Worm (Caenorhabditis elegans): ENCODE measurements around the gene Y17G7B.12.

Y17G7B.12 gene

DNA sequence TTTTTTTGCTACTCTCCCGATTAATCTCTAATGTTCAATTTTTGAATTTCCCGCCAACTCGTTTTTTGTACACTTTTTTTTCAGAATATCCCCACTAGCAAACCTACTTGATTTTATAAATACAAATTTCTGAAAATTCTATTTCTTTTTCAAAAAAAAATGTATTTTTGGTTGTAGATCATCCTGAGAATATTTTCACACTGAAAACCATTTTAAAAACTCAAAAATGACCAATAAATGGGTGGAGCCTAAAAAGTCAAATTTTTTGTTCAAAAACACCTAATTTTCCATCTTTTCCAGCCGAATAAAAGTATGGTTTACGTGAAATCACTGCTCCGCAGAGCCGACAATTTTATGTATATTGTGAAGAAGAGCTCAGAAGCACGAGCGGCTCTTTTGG lies 34.9 kb upstream of the Y17G7B.12 start, which contains the start of gene Y17G7B.3:
Gene Y17G7B.3, plus strand, starts transcription at position 301 of the 400 bp plus-strand sequence.
- TF ChIP-seq ham-2 (GFP tag; optimal IDR thresholded peaks at IDR 0.05) (no peak), cnd-1 (tag; optimal IDR thresholded peaks at IDR 0.05) (no peak), mep-1 (tag; optimal IDR thresholded peaks at IDR 0.05) (no peak), ces-1 (GFP tag; optimal IDR thresholded peaks at IDR 0.05) (no peak), lin-32 (GFP tag; optimal IDR thresholded peaks at IDR 0.05) (no peak), zip-8 (tag; optimal IDR thresholded peaks at IDR 0.05) (no peak), sptf-1 (tag; optimal IDR thresholded peaks at IDR 0.05) (no peak), mab-5 (tag; optimal IDR thresholded peaks at IDR 0.05) (no peak)

DNA sequence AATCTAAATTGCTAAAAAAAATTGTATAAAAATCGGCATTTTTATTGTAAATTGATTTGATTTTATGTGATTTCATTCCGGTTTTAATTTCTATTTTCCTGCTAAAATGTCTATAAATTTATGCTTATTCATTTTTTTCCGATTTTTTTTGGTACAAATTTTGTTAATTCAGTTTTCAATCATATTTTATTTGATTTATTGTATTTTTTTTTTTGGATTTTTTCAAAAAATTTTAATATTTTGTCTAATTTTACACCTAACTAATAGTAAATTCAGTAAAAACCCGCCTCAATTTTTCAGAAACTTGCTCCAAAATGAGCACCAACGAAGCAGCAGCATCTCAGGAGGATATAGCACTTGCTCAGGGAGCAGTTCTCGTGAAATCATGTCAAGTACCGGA lies 31.0 kb upstream of the Y17G7B.12 start, which contains the start of gene dhps-1:
Gene dhps-1, plus strand, starts transcription at position 301 of the 400 bp plus-strand sequence.
- TF ChIP-seq ces-1 (GFP tag; optimal IDR thresholded peaks at IDR 0.05): no peak
- TF ChIP-seq bed-3 (GFP tag; optimal IDR thresholded peaks at IDR 0.05): no peak
- TF ChIP-seq hlh-1 (tag; optimal IDR thresholded peaks at IDR 0.05): no peak
- TF ChIP-seq snpc-4 (tag; optimal IDR thresholded peaks at IDR 0.05): no peak
- TF ChIP-seq mab-5 (tag; optimal IDR thresholded peaks at IDR 0.05): no peak

DNA sequence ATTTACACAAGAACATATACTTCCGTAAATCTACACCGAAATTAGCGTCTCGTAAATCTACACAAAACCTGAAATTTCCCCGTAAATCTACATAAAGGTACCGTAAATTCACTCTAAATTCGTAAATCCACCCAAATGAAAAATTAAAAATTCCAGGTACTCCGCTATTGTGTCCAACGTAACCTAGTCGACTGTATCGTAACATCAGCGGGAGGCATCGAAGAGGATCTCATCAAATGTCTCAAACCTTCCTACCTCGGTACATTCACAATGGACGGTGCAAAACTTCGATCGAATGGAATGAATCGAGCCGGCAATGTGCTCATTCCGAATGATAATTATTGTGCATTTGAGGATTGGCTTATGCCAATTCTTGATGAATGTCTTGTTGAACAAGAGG lies 28.7 kb upstream of the Y17G7B.12 start:
- no peak for TF ChIP-seq lin-32 (GFP tag; optimal IDR thresholded peaks at IDR 0.05)
- no peak for TF ChIP-seq nhr-12 (tag; optimal IDR thresholded peaks at IDR 0.05)
- TF ChIP-seq unc-39 (tag; optimal IDR thresholded peaks at IDR 0.05): no peak
- no peak for TF ChIP-seq snpc-4 (tag; optimal IDR thresholded peaks at IDR 0.05)
- TF ChIP-seq ztf-11 (tag; optimal IDR thresholded peaks at IDR 0.05): no peak
- TF ChIP-seq lsy-2 (tag; optimal IDR thresholded peaks at IDR 0.05): no peak
- TF ChIP-seq zip-8 (tag; optimal IDR thresholded peaks at IDR 0.05): no peak
- TF ChIP-seq M03D4.4 (tag; optimal IDR thresholded peaks at IDR 0.05): no peak
- TF ChIP-seq drap-1 (GFP tag; optimal IDR thresholded peaks at IDR 0.05): no peak
- TF ChIP-seq cnd-1 (tag; optimal IDR thresholded peaks at IDR 0.05): no peak
- no peak for TF ChIP-seq mab-5 (tag; optimal IDR thresholded peaks at IDR 0.05)
- no peak for TF ChIP-seq nhr-28 (tag; optimal IDR thresholded peaks at IDR 0.05)
- no peak for TF ChIP-seq unc-62 (GFP tag; optimal IDR thresholded peaks at IDR 0.05)
- TF ChIP-seq mls-2 (tag; optimal IDR thresholded peaks at IDR 0.05): no peak
- TF ChIP-seq lin-13 (tag; optimal IDR thresholded peaks at IDR 0.05): no peak
- no peak for TF ChIP-seq ham-2 (GFP tag; optimal IDR thresholded peaks at IDR 0.05)
- TF ChIP-seq ceh-39 (tag; optimal IDR thresholded peaks at IDR 0.05): no peak
- TF ChIP-seq ceh-43 (GFP tag; optimal IDR thresholded peaks at IDR 0.05): no peak
- TF ChIP-seq nhr-237 (tag; optimal IDR thresholded peaks at IDR 0.05): no peak
- no peak for TF ChIP-seq tbx-8 (GFP tag; optimal IDR thresholded peaks at IDR 0.05)

DNA sequence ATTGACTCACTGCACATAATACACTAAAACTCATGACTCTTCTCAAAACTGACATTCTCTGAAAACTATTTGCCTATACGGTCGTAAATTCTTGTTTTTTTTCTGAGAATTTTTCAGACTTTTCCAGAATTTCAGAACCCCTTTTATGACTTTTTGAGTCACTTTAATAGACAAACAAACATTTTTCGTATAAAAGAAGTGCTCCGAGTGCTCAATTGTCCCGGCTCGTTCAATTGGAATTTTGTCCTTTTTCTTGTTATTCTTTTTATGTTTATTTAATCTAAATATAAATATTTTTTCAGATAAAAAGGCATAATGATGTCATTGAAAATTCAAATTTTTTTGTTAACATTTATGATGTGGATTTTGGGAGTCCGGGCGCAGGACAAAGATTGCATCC lies 24.8 kb upstream of the Y17G7B.12 start, which contains the start of gene Y17G7B.23:
Gene Y17G7B.23, plus strand, starts transcription at position 301 of the 400 bp plus-strand sequence.
- TF ChIP-seq nhr-2 (tag; optimal IDR thresholded peaks at IDR 0.05) (no peak), nhr-237 (tag; optimal IDR thresholded peaks at IDR 0.05) (no peak), ztf-11 (tag; optimal IDR thresholded peaks at IDR 0.05) (no peak), mab-5 (tag; optimal IDR thresholded peaks at IDR 0.05) (no peak), unc-120 (tag; optimal IDR thresholded peaks at IDR 0.05; ENCODE audit: poor library complexity, severe bottlenecking) (no peak)

DNA sequence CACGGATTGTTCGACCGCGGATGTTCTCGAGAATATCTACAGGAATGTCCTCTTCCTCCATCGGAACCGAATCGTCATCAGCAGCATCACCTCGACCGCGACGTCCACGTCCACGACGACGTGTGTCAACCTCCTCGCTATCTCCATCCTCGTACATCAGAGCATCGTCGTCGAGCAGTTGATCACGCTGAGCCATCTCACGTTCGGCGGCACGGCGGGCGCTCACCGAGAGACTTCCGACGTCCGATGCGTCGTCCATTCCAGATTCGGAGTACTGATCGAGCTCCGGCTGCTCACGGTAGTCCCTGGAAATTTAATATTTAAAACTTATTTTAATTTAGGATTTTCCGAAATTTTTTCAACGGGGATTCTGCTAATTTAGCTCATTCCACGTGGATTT lies 17.7 kb upstream of the Y17G7B.12 start:
- TF ChIP-seq mep-1 (tag; optimal IDR thresholded peaks at IDR 0.05) (no peak), mab-5 (tag; optimal IDR thresholded peaks at IDR 0.05) (no peak), ztf-11 (tag; optimal IDR thresholded peaks at IDR 0.05) (no peak), M03D4.4 (tag; optimal IDR thresholded peaks at IDR 0.05) (no peak), ham-2 (GFP tag; optimal IDR thresholded peaks at IDR 0.05) (no peak), flh-1 (GFP tag; optimal IDR thresholded peaks at IDR 0.05) (no peak), unc-39 (tag; optimal IDR thresholded peaks at IDR 0.05) (no peak), nhr-12 (tag; optimal IDR thresholded peaks at IDR 0.05) (no peak), ces-1 (GFP tag; optimal IDR thresholded peaks at IDR 0.05) (no peak), bed-3 (GFP tag; optimal IDR thresholded peaks at IDR 0.05) (no peak), ceh-83 (GFP tag; optimal IDR thresholded peaks at IDR 0.05) (no peak), lin-13 (tag; optimal IDR thresholded peaks at IDR 0.05) (no peak), nhr-76 (tag; optimal IDR thresholded peaks at IDR 0.05) (no peak), tbx-8 (GFP tag; optimal IDR thresholded peaks at IDR 0.05) (no peak), unc-62 (GFP tag; optimal IDR thresholded peaks at IDR 0.05) (no peak), zip-8 (tag; optimal IDR thresholded peaks at IDR 0.05) (no peak)
